Worm (Caenorhabditis elegans): ENCODE measurements around the gene dhps-1.

DNA sequence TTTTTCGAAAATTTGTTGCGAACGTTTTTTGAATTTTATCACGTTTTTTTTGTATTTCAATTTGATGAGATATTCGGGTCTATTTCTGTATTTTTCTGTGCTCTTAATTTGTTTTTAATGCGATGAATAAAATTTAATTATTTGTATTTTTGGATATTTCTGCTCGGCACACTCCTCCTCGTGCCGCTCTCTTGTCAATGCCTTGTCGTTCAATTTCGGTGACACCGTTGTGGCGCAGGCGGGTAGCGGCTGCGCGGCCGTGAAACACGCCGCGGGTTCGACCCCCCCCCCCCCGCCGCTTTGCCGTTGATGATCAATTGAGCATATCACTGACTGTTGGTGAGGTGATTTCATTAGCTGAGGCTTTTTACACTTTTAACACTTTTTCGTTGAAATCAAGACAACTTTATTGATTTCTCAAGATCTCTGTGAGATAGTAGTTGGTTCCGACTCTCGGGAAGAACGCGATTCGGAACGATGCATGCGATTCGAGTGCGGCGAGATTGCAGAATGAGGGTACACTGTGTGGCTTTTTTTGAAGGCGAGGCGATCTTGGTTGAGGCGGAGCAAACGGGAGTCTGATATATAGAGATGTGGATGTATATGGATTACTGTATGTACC lies 32.1 kb upstream of the dhps-1 start:
- TF ChIP-seq snpc-4 (tag; optimal IDR thresholded peaks at IDR 0.05) (no peak), nhr-25 (tag; optimal IDR thresholded peaks at IDR 0.05) (peak; percentile 40), ztf-4 (tag; optimal IDR thresholded peaks at IDR 0.05) (peak; percentile 31), nhr-77 (tag; optimal IDR thresholded peaks at IDR 0.05) (no peak), skn-1 (tag; optimal IDR thresholded peaks at IDR 0.05) (no peak), lin-13 (GFP tag; optimal IDR thresholded peaks at IDR 0.05) (peak; percentile 66), dmd-4 (tag; optimal IDR thresholded peaks at IDR 0.05) (no peak), nhr-12 (tag; optimal IDR thresholded peaks at IDR 0.05) (no peak), F13H6.1 (tag; optimal IDR thresholded peaks at IDR 0.05) (peak; percentile 81), ZK546.5 (tag; optimal IDR thresholded peaks at IDR 0.05) (no peak), unc-62 (GFP tag; optimal IDR thresholded peaks at IDR 0.05) (no peak)

Data from whole organism, L2 larva.